Worm (Caenorhabditis elegans): ENCODE measurements around the gene F44E5.15.
"Not testable (repeated sequence)": the region's sequence is repeated elsewhere in the genome, so short reads cannot be mapped to it uniquely, and the experiment has no call there.

F44E5.15 gene

ce11 chrII:11759277-11759676 lies 13.2 kb upstream of the F44E5.15 start, which contains the start of the genes F44E5.4 and F44E5.5 (continued):
- TF ChIP-seq ceh-91 (GFP tag; IDR thresholded peaks at IDR 0.05) (peak; percentile 62), lir-1 (GFP tag; conservative IDR thresholded peaks at IDR 0.05) (peak; percentile 94), aptf-2 (GFP tag; conservative IDR thresholded peaks at IDR 0.05) (peak; percentile 88), dox-1 (GFP tag; IDR thresholded peaks at IDR 0.05) (peak; percentile 100), let-607 (tag; optimal IDR thresholded peaks at IDR 0.05) (peak; percentile 88 to 90), ccch-3 (GFP tag; optimal IDR thresholded peaks at IDR 0.05) (peak; percentile 53), nhr-27 (tag; optimal IDR thresholded peaks at IDR 0.05) (peak; percentile 98), Y56A3A.18 (GFP tag; IDR thresholded peaks at IDR 0.05) (peak; percentile 99), mel-28 (tag; optimal IDR thresholded peaks at IDR 0.05; ENCODE audit: borderline replicate concordance) (peak; percentile 85), cebp-2 (GFP tag; IDR thresholded peaks at IDR 0.05) (peak; percentile 100), gei-17 (GFP tag; optimal IDR thresholded peaks at IDR 0.05) (peak; percentile 89), B0035.1 (tag; optimal IDR thresholded peaks at IDR 0.05) (peak; percentile 90), F10E7.11 (tag; optimal IDR thresholded peaks at IDR 0.05) (peak; percentile 97), ceh-58 (GFP tag; IDR thresholded peaks at IDR 0.05) (peak; percentile 97), pbrm-1 (GFP tag; IDR thresholded peaks at IDR 0.05) (peak; percentile 99), chd-7 (tag; optimal IDR thresholded peaks at IDR 0.05) (peak; percentile 99), T26A5.8 (tag; optimal IDR thresholded peaks at IDR 0.05) (peak; percentile 89), K11D2.4 (GFP tag; IDR thresholded peaks at IDR 0.05) (peak; percentile 99), hsf-1 (GFP tag; IDR thresholded peaks at IDR 0.05) (peak; percentile 100), ZK185.1 (tag; optimal IDR thresholded peaks at IDR 0.05; ENCODE audit: poor library complexity, severe bottlenecking) (peak; percentile 65), C06A6.2 (GFP tag; conservative IDR thresholded peaks at IDR 0.05) (peak; percentile 98), F39B2.1 (GFP tag; IDR thresholded peaks at IDR 0.05) (peak; percentile 96), ztf-28 (GFP tag; IDR thresholded peaks at IDR 0.05) (peak; percentile 79), snpc-4 (tag; optimal IDR thresholded peaks at IDR 0.05) (peak in 2 of 4 experiments; percentile 57 to 61), lin-54 (GFP tag; optimal IDR thresholded peaks at IDR 0.05) (peak; percentile 81), ztf-25 (GFP tag; IDR thresholded peaks at IDR 0.05) (peak; percentile 75; the same call in 1 of the 2 replicates), ets-4 (GFP tag; optimal IDR thresholded peaks at IDR 0.05) (peak; percentile 92), nfyb-1 (GFP tag; IDR thresholded peaks at IDR 0.05) (peak; percentile 99), ztf-22 (GFP tag; optimal IDR thresholded peaks at IDR 0.05) (peak; percentile 97), madf-10 (tag; optimal IDR thresholded peaks at IDR 0.05) (peak; percentile 79), Y53F4B.3 (GFP tag; IDR thresholded peaks at IDR 0.05) (peak; percentile 38; the same call in 1 of the 2 replicates), nfya-2 (GFP tag; IDR thresholded peaks at IDR 0.05) (peak; percentile 96), F33H1.4 (GFP tag; IDR thresholded peaks at IDR 0.05) (peak; percentile 77), F52B5.7 (tag; optimal IDR thresholded peaks at IDR 0.05) (peak; percentile 98), madf-6 (GFP tag; IDR thresholded peaks at IDR 0.05) (peak; percentile 88), ceh-40 (GFP tag; IDR thresholded peaks at IDR 0.05) (peak; percentile 95), ztf-26 (tag; optimal IDR thresholded peaks at IDR 0.05) (peak; percentile 97), Y95B8A.8 (GFP tag; IDR thresholded peaks at IDR 0.05) (peak; percentile 97), Y53G8AR.9 (GFP tag; conservative IDR thresholded peaks at IDR 0.05) (peak; percentile 99), C17E4.6 (GFP tag; IDR thresholded peaks at IDR 0.05) (peak; percentile 97), madf-8 (GFP tag; conservative IDR thresholded peaks at IDR 0.05) (0 out of 2 replicates have a peak, but pooled peaks have one; percentile 19), ceh-79 (tag; optimal IDR thresholded peaks at IDR 0.05) (peak; percentile 99), ztf-3 (GFP tag; optimal IDR thresholded peaks at IDR 0.05) (peak; percentile 98), nhr-120 (GFP tag; IDR thresholded peaks at IDR 0.05) (peak; percentile 99), mcd-1 (GFP tag; IDR thresholded peaks at IDR 0.05) (peak; percentile 97), lsl-1 (GFP tag; optimal IDR thresholded peaks at IDR 0.05) (peak; percentile 65), athp-1 (tag; optimal IDR thresholded peaks at IDR 0.05) (peak; percentile 98), Y67H2A.10 (GFP tag; conservative IDR thresholded peaks at IDR 0.05) (peak; percentile 99)
- TF ChIP-seq snpc-4 (GFP tag; optimal IDR thresholded peaks at IDR 0.05): not testable (repeated sequence)
